Fruit fly (Drosophila melanogaster) Kc167 (cell line): ENCODE results near the gene CG43965.

ENCODE experiments used
- Myc ChIP-seq: fragments of >200 bp; optimal IDR thresholded peaks from 2 replicates; lab custom pipeline; 2017; ENCODE audit warnings: missing external identifiers
- Sin3A ChIP-seq: fragments of >200 bp; optimal IDR thresholded peaks from 2 replicates; lab custom pipeline; 2018; ENCODE audit warnings: missing external identifiers
- h ChIP-seq: fragments of >200 bp; optimal IDR thresholded peaks from 3 replicates; lab custom pipeline; 2018; ENCODE audit warnings: missing external identifiers
- insv ChIP-seq: fragments of >200 bp; optimal IDR thresholded peaks from 3 replicates; lab custom pipeline; 2018; ENCODE audit warnings: missing external identifiers
- psq ChIP-seq: fragments of >200 bp; optimal IDR thresholded peaks from 2 replicates; lab custom pipeline; 2017; ENCODE audit warnings: missing external identifiers
- ttk ChIP-seq: sonication (Bioruptor generic); optimal IDR thresholded peaks from 2 replicates; lab custom pipeline; 2017; ENCODE audit warnings: missing external identifiers

CG43965 gene

dm6 chr3L:8690630-8691029 is 34.9 kb downstream of the CG43965 start:
- TF ChIP-seq psq (lab: Kevin White, UChicago): no peak
- no peak for TF ChIP-seq Myc (lab: Kevin White, UChicago)
- no peak for TF ChIP-seq h (lab: Kevin White, UChicago)
- TF ChIP-seq Sin3A (lab: Kevin White, UChicago): no peak
- TF ChIP-seq ttk (lab: Kevin White, UChicago): no peak
- TF ChIP-seq insv (lab: Kevin White, UChicago): no peak

DNA sequence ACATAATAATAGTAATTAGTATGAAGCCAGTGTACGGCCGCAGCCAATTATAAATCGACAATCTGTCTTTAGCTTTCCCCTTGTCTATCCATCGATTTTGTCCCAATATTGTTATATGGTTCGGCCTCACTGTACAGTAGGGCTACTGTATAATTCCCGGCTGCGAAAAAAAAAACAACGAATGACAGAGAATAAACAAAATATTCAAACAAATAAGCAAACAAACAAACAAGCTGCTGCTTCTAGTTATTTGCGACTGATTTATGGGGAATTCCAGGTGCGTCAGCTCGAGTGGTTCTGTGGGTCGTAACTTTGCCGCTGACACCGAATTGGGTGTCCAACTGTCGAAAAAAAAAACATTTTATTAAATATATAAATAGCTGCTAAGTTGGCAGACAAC is 35.9 kb downstream of the CG43965 start:
- TF ChIP-seq insv (lab: Kevin White, UChicago) (no peak), Sin3A (lab: Kevin White, UChicago) (no peak), Myc (lab: Kevin White, UChicago) (no peak), psq (lab: Kevin White, UChicago) (no peak), ttk (lab: Kevin White, UChicago) (no peak), h (lab: Kevin White, UChicago) (no peak)

DNA sequence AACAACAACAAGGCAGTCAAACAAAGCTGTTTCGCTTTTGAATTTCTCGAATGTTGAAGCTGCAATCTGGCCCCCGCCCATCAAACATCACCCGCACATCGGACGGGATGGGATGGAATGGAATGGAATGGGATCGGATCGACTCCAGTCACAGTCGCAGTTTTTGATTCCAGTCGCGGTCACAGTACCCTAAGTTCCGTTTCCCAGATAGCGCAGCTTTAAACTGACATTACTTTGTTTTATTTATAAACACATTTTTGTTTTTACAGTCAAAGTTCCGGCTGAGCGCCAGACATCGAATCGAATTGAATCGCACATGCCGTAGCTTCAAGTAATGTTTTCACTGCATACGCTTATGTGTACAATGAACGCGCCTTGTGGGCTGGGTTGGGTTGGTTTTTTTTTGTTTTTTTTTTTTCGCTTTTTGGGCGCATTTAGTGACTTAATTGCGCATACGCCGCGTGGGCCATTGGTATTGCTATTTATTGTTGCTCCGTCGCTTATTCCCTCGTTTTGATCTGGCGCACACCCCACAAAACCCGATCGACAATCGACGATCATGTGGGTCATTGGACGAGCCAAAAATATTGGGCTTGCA is 36.8 kb downstream of the CG43965 start:
- TF ChIP-seq h (lab: Kevin White, UChicago) (no peak), psq (lab: Kevin White, UChicago) (no peak), insv (lab: Kevin White, UChicago) (no peak), Myc (lab: Kevin White, UChicago) (no peak), ttk (lab: Kevin White, UChicago) (no peak), Sin3A (lab: Kevin White, UChicago) (no peak)

- TF ChIP-seq psq (lab: Kevin White, UChicago) (no peak), Sin3A (lab: Kevin White, UChicago) (no peak), Myc (lab: Kevin White, UChicago) (no peak), h (lab: Kevin White, UChicago) (no peak), insv (lab: Kevin White, UChicago) (no peak)
Measured at dm6 chr3L:8686646-8687045, 38.9 kb downstream of the CG43965 start.

- TF ChIP-seq Myc (lab: Kevin White, UChicago): no peak
- TF ChIP-seq ttk (lab: Kevin White, UChicago): no peak
- no peak for TF ChIP-seq Sin3A (lab: Kevin White, UChicago)
- no peak for TF ChIP-seq psq (lab: Kevin White, UChicago)
- TF ChIP-seq h (lab: Kevin White, UChicago): no peak
- TF ChIP-seq insv (lab: Kevin White, UChicago): no peak
Measured at dm6 chr3L:8684419-8685081, 41.0 kb downstream of the CG43965 start.

DNA sequence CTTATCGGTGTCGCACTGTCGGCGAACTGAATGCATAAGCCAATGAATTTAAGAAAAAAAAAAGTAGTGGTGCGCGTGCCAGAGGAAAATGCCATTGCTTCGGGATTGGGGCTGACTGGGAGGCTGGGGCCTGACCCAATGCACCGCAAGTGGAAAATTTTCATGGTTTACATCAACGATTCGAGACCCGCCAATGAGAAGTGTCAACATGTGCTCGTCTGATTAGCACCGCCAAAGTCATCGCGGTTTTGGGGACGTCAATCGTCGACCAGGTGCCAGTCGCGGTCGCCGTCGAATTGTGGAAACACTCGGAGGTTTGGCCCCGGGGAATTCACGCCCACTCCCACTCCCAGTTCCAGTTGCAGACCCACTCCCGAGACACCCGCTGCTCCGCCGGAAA is 41.8 kb downstream of the CG43965 start:
- TF ChIP-seq ttk (lab: Kevin White, UChicago): no peak
- no peak for TF ChIP-seq Myc (lab: Kevin White, UChicago)
- TF ChIP-seq insv (lab: Kevin White, UChicago): no peak
- TF ChIP-seq psq (lab: Kevin White, UChicago): no peak
- no peak for TF ChIP-seq h (lab: Kevin White, UChicago)
- TF ChIP-seq Sin3A (lab: Kevin White, UChicago): no peak

DNA sequence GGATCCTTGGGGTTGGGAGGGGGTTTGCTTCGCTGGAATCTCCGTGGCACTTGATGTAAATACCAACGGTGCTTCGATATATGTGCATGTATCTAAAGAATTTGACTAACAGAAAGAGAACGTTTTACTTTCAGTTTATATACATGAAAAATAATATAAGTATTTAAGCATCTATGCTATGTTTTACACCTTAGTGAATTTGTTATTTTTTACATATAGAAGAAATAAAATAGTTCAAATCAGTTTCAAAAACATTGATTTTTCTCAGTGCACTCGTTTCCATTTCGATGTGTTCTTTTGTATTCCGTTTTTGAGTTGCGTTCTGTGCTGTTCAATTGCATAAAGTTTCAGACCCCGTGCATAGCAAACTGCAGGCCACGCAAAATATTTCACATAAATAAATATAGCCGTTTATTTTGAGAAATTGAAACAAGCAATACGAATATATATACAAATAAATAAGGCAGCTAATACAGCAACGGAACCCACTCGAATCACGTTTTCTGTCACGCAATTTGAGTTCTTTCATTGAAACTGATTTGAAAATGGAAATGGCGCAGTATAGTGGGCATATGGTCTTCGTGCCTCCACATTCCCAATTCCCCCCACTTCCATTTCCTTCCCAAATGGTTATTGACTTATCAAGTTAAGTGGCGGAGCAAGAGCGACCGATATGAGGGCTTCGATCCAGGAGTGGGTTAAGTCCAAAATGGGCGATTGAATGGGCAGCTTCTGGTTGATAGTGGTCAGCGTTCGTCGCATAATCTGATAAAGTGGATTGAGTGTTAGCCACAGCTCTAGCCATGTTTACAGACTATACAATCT is 42.8 kb downstream of the CG43965 start:
- TF ChIP-seq h (lab: Kevin White, UChicago) (no peak), psq (lab: Kevin White, UChicago) (no peak), Myc (lab: Kevin White, UChicago) (no peak), ttk (lab: Kevin White, UChicago) (no peak), Sin3A (lab: Kevin White, UChicago) (no peak), insv (lab: Kevin White, UChicago) (no peak)

DNA sequence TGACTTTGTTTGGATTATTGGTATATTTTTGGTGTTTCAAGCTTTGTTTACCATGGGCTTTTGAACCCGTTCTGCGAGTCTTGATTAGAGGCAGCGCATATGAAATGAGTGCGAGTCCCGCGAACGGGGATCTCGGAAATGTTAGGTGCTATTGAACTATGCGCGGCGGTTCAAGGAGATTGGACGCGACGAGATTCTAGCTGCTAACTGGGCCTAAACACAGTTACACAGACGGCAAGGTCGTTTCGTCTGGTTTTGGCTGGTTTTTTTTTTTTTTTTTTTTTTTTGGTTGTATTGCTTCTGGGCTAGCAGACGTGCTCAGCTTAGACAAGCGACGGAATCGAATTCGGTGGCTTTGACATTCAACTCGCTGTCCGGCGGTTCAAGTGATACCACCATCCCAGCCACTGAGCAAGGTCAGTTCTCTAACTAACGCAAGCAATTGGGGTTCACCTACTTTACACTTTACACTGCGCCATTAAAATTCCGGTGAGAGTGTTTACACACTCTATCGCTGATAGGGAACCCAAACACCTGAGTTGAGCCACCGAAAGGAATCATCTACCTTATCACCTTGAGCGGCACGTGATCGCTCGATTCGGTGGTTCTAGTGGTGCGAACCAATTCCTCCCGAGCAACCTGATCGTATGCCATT is 43.6 kb downstream of the CG43965 start:
- TF ChIP-seq ttk (lab: Kevin White, UChicago) (no peak), h (lab: Kevin White, UChicago) (no peak), Sin3A (lab: Kevin White, UChicago) (no peak), Myc (lab: Kevin White, UChicago) (no peak), psq (lab: Kevin White, UChicago) (no peak), insv (lab: Kevin White, UChicago) (no peak)

- TF ChIP-seq h (lab: Kevin White, UChicago) (no peak), insv (lab: Kevin White, UChicago) (no peak), Myc (lab: Kevin White, UChicago) (no peak), psq (lab: Kevin White, UChicago) (no peak), Sin3A (lab: Kevin White, UChicago) (no peak)
Measured at dm6 chr3L:8681271-8681670, 44.3 kb downstream of the CG43965 start.

DNA sequence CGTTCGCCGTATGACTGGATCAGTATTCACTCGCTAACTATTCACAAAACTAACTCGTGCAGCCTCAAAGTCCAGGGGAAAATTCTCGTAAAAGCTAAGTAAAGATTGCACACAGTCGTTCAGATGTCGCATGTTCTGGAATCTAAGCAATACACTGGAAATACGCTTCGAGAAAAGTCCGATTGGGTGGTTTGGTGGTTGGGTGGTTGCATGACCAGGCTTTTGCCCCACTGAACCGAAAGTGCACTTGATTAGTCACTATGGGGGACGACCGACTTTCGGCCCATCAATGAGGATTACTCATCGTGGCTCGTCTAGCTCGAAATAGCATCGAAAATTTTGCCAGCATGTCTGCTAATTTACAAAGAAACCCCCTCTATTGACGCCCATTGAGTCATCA is 45.2 kb downstream of the CG43965 start:
- TF ChIP-seq psq (lab: Kevin White, UChicago) (no peak), ttk (lab: Kevin White, UChicago) (no peak), insv (lab: Kevin White, UChicago) (no peak), Myc (lab: Kevin White, UChicago) (no peak), h (lab: Kevin White, UChicago) (no peak), Sin3A (lab: Kevin White, UChicago) (no peak)
